Worm (Caenorhabditis elegans): Measurements from ENCODE around the gene sss-1.

DNA sequence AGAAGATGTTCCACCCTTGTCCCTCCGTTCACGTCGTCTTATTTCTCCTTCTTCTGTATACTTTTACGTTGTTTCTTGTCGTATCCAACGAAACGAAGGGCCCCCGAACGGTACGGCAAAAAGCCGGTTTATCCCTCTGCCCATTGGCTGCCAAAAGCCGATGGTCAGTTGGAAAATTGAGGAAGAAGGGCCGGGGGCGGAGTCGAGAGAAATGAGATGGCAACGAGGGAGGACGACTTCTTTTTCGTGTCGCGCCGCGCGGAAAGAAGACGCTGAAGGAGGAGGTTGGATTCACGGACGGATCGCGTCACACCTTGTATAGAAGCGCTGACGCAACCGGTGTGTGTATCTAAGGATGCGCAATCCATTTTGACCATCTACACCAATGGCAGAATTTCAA, 21.6 kb upstream of the sss-1 start:
- no peak for TF ChIP-seq W03F9.2 (tag; optimal IDR thresholded peaks at IDR 0.05)
- TF ChIP-seq him-1 (tag; optimal IDR thresholded peaks at IDR 0.05): no peak

All from whole organism, L4/young adult.